Worm (Caenorhabditis elegans) whole organism, L2 larva: Measurements from ENCODE around the gene ZC21.10.

Experiments used
- ama-1 ChIP-seq: fragments of 150-350 bp; optimal IDR thresholded peaks from 2 replicates; lab custom pipeline; 2018; ENCODE audit warnings: inconsistent platforms
- egl-27 ChIP-seq: sonication (generic microtip); optimal IDR thresholded peaks from 3 replicates; lab custom pipeline; 2017; ENCODE audit warnings: missing biosample characterization, missing genetic modification reagents, missing genetic modification characterization
- elt-1 ChIP-seq: fragments of 150-350 bp; optimal IDR thresholded peaks from 2 replicates; lab custom pipeline; 2014; ENCODE audit warnings: missing biosample characterization, missing genetic modification characterization
- lin-39 ChIP-seq: fragments of 150-350 bp; optimal IDR thresholded peaks from 2 replicates; lab custom pipeline; 2014; ENCODE audit warnings: missing biosample characterization, missing genetic modification reagents, missing genetic modification characterization
- nhr-11 ChIP-seq: fragments of 150-350 bp; optimal IDR thresholded peaks from 2 replicates; lab custom pipeline; 2014; ENCODE audit warnings: missing biosample characterization, missing genetic modification characterization
- nhr-23 ChIP-seq: fragments of 150-350 bp; optimal IDR thresholded peaks from 2 replicates; lab custom pipeline; 2014; ENCODE audit warnings: missing biosample characterization, missing genetic modification reagents, missing genetic modification characterization
- unc-62 ChIP-seq: fragments of 150-350 bp; optimal IDR thresholded peaks from 2 replicates; lab custom pipeline; 2014; ENCODE audit warnings: missing biosample characterization, missing genetic modification reagents, missing genetic modification characterization
- zag-1 ChIP-seq: fragments of 150-350 bp; optimal IDR thresholded peaks from 2 replicates; lab custom pipeline; 2014; ENCODE audit warnings: missing biosample characterization, missing genetic modification characterization

- TF ChIP-seq zag-1 (no peak), nhr-11 (no peak), lin-39 (tag; lab: Kevin White, UChicago) (no peak), unc-62 (no peak), ama-1 (lab: Kevin White, UChicago) (no peak), egl-27 (tag; lab: Kevin White, UChicago) (no peak), nhr-23 (tag; lab: Kevin White, UChicago) (no peak), elt-1 (tag; lab: Kevin White, UChicago) (no peak)
Measured at ce11 chrIII:8491945-8492344, 37.9 kb upstream of the ZC21.10 start.
